Fruit fly (Drosophila melanogaster) whole organism, embryonic: Measurements from ENCODE around the gene pall.

ENCODE experiments used
- Atf3 ChIP-seq: fragments of 200-800 bp; sonication (Bioruptor generic); optimal IDR thresholded peaks from 3 replicates; lab custom pipeline; 2016; ENCODE audit warnings: missing biosample characterization, missing genetic modification characterization
- CG10321 ChIP-seq: fragments of 200-800 bp; sonication (Bioruptor generic); IDR thresholded peaks from 2 replicates; pipeline ENCODE4 v1.3.6; 2022; ENCODE audit warnings: missing biosample characterization, missing genetic modification characterization
- CG11456 ChIP-seq: fragments of 200-800 bp; sonication (Bioruptor generic); IDR thresholded peaks from 3 replicates; pipeline ENCODE4 v1.3.6; 2022; ENCODE audit warnings: missing biosample characterization, missing genetic modification characterization
- CG12071 ChIP-seq: fragments of 200-800 bp; sonication (Bioruptor generic); optimal IDR thresholded peaks from 3 replicates; lab custom pipeline; 2018; ENCODE audit warnings: missing biosample characterization, mild to moderate bottlenecking, missing genetic modification characterization
- CG12236 ChIP-seq: fragments of 200-800 bp; sonication (Bioruptor generic); optimal IDR thresholded peaks from 2 replicates; lab custom pipeline; 2016; ENCODE audit warnings: missing biosample characterization, missing genetic modification characterization
- CG13424 ChIP-seq: fragments of 200-800 bp; sonication (Bioruptor generic); optimal IDR thresholded peaks from 2 replicates; lab custom pipeline; 2019; ENCODE audit warnings: missing biosample characterization, mild to moderate bottlenecking, missing genetic modification characterization, moderate library complexity
- CG15514 ChIP-seq: fragments of 200-800 bp; sonication (Bioruptor generic); optimal IDR thresholded peaks from 3 replicates; lab custom pipeline; 2017; ENCODE audit warnings: missing biosample characterization, missing genetic modification characterization, mild to moderate bottlenecking, moderate library complexity, missing genetic modification reagents
- CG2202 ChIP-seq: fragments of 200-800 bp; sonication (Bioruptor generic); optimal IDR thresholded peaks from 2 replicates; lab custom pipeline; 2018; ENCODE audit warnings: missing biosample characterization, mild to moderate bottlenecking, missing genetic modification characterization
- CG2678 ChIP-seq: fragments of 200-800 bp; sonication (Bioruptor generic); optimal IDR thresholded peaks from 3 replicates; lab custom pipeline; 2019; ENCODE audit warnings: missing biosample characterization, mild to moderate bottlenecking, missing genetic modification characterization, moderate library complexity
- CG2889 ChIP-seq: fragments of 200-800 bp; sonication (Bioruptor generic); IDR thresholded peaks from 3 replicates; pipeline ENCODE4 v1.3.6; 2022; ENCODE audit warnings: missing biosample characterization, missing genetic modification characterization
- CG31224 ChIP-seq: fragments of 200-800 bp; sonication (Bioruptor generic); IDR thresholded peaks from 2 replicates; pipeline ENCODE4 v1.3.6; 2022; ENCODE audit warnings: missing biosample characterization, missing genetic modification characterization
- CG3726 ChIP-seq: fragments of 200-800 bp; sonication (Bioruptor generic); IDR thresholded peaks from 3 replicates; pipeline ENCODE4, ENCODE4 v1.3.6; 2022; ENCODE audit warnings: missing biosample characterization, missing genetic modification characterization
- CG3838 ChIP-seq: fragments of 200-800 bp; sonication (Bioruptor generic); optimal IDR thresholded peaks from 3 replicates; lab custom pipeline; 2016; ENCODE audit warnings: missing biosample characterization, missing genetic modification characterization
- CG4404 ChIP-seq: fragments of 200-800 bp; sonication (Bioruptor generic); IDR thresholded peaks from 2 replicates; pipeline ENCODE4 v1.3.6; 2022; ENCODE audit warnings: missing biosample characterization, missing genetic modification characterization
- CG6683 ChIP-seq: fragments of 200-800 bp; sonication (Bioruptor generic); optimal IDR thresholded peaks from 2 replicates; lab custom pipeline; 2017; ENCODE audit warnings: missing biosample characterization, mild to moderate bottlenecking, missing genetic modification characterization, missing genetic modification reagents
- CG8089 ChIP-seq: fragments of 200-800 bp; sonication (Bioruptor generic); optimal IDR thresholded peaks from 3 replicates; lab custom pipeline; 2016; ENCODE audit warnings: missing biosample characterization, missing genetic modification characterization
- CG8478 ChIP-seq: fragments of >200 bp; optimal IDR thresholded peaks from 2 replicates; lab custom pipeline; 2018
- CG8924 ChIP-seq: fragments of 200-800 bp; optimal IDR thresholded peaks from 3 replicates; lab custom pipeline; 2019; ENCODE audit warnings: missing biosample characterization, mild to moderate bottlenecking, missing genetic modification characterization, moderate library complexity
- CG9817 ChIP-seq: fragments of 200-800 bp; sonication (Bioruptor generic); optimal IDR thresholded peaks from 2 replicates; lab custom pipeline; 2018; ENCODE audit warnings: missing biosample characterization, mild to moderate bottlenecking, missing genetic modification characterization, moderate library complexity
- CkIIα-i1 ChIP-seq: fragments of 200-800 bp; sonication (Bioruptor generic); IDR thresholded peaks from 2 replicates; pipeline ENCODE4 v1.3.6; 2022; ENCODE audit warnings: missing biosample characterization, missing genetic modification characterization
- Dip2 ChIP-seq: fragments of 200-800 bp; sonication (Bioruptor generic); IDR thresholded peaks from 2 replicates; pipeline ENCODE4 v1.3.6; 2022; ENCODE audit warnings: missing biosample characterization, missing genetic modification characterization
- Doc3 ChIP-seq: fragments of 200-800 bp; sonication (Bioruptor generic); IDR thresholded peaks from 3 replicates; pipeline ENCODE4 v1.3.6; 2022; ENCODE audit warnings: missing biosample characterization, missing genetic modification characterization; ENCODE audit not compliant: partially characterized antibody
- E2f1 ChIP-seq: fragments of 200-800 bp; sonication (Bioruptor generic); IDR thresholded peaks from 2 replicates; pipeline ENCODE4 v1.3.6; 2022; ENCODE audit warnings: missing biosample characterization, missing genetic modification characterization
- Hey ChIP-seq: fragments of 200-800 bp; sonication (Bioruptor generic); optimal IDR thresholded peaks from 3 replicates; lab custom pipeline; 2018; ENCODE audit warnings: missing biosample characterization, mild to moderate bottlenecking, missing genetic modification characterization
- Max ChIP-seq: fragments of 200-800 bp; sonication (Bioruptor generic); optimal IDR thresholded peaks from 2 replicates; lab custom pipeline; 2016; ENCODE audit warnings: missing biosample characterization, mild to moderate bottlenecking, missing genetic modification characterization
- NC2β ChIP-seq: fragments of 200-800 bp; sonication (Bioruptor generic); optimal IDR thresholded peaks from 2 replicates; lab custom pipeline; 2016; ENCODE audit warnings: missing biosample characterization, missing genetic modification characterization
- Poxn ChIP-seq: fragments of 200-800 bp; sonication (Bioruptor generic); IDR thresholded peaks from 2 replicates; pipeline ENCODE4 v1.3.6; 2022; ENCODE audit warnings: missing biosample characterization, missing genetic modification characterization
- ap ChIP-seq: fragments of 200-800 bp; sonication (Bioruptor generic); IDR thresholded peaks from 2 replicates; pipeline ENCODE4 v1.3.6; 2022; ENCODE audit warnings: missing biosample characterization, missing genetic modification characterization
- ase ChIP-seq: fragments of 200-800 bp; sonication (Bioruptor generic); IDR thresholded peaks from 3 replicates; pipeline ENCODE4 v1.3.6; 2022; ENCODE audit warnings: missing biosample characterization, missing genetic modification characterization
- bcd ChIP-seq: fragments of 200-800 bp; sonication (Bioruptor generic); optimal IDR thresholded peaks from 2 replicates; lab custom pipeline; 2017; ENCODE audit warnings: missing biosample characterization, mild to moderate bottlenecking, missing genetic modification characterization
- bigmax ChIP-seq: fragments of 200-800 bp; sonication (Bioruptor generic); optimal IDR thresholded peaks from 2 replicates; lab custom pipeline; 2018; ENCODE audit warnings: missing biosample characterization, mild to moderate bottlenecking, missing genetic modification characterization
- chm ChIP-seq: fragments of 200-800 bp; sonication (Bioruptor generic); IDR thresholded peaks from 2 replicates; pipeline ENCODE4 v1.3.6; 2022; ENCODE audit warnings: missing biosample characterization, missing genetic modification characterization
- chn ChIP-seq: fragments of 200-800 bp; sonication (Bioruptor generic); optimal IDR thresholded peaks from 2 replicates; lab custom pipeline; 2016; ENCODE audit warnings: missing biosample characterization, missing genetic modification characterization
- crol ChIP-seq: fragments of 200-800 bp; sonication (Bioruptor generic); IDR thresholded peaks from 2 replicates; pipeline ENCODE4 v1.3.6; 2022; ENCODE audit warnings: missing biosample characterization, missing genetic modification characterization
- da ChIP-seq: fragments of 200-800 bp; sonication (Bioruptor generic); optimal IDR thresholded peaks from 2 replicates; lab custom pipeline; 2016; ENCODE audit warnings: missing biosample characterization, missing genetic modification characterization
- dan ChIP-seq: fragments of 200-800 bp; sonication (Bioruptor generic); IDR thresholded peaks from 2 replicates; pipeline ENCODE4 v1.3.6; 2022; ENCODE audit warnings: missing biosample characterization, missing genetic modification characterization
- dmrt11E ChIP-seq: fragments of 200-800 bp; sonication (Bioruptor generic); optimal IDR thresholded peaks from 3 replicates; lab custom pipeline; 2018; ENCODE audit warnings: missing biosample characterization, mild to moderate bottlenecking, missing genetic modification characterization, moderate library complexity
- dmrt99B ChIP-seq: fragments of 200-800 bp; sonication (Bioruptor generic); optimal IDR thresholded peaks from 2 replicates; lab custom pipeline; 2018; ENCODE audit warnings: missing biosample characterization, mild to moderate bottlenecking, missing genetic modification characterization, moderate library complexity
- dpn ChIP-seq, 2 experiments: fragments of 200-800 bp; sonication (Bioruptor generic); optimal IDR thresholded peaks; 3 replicates each; lab custom pipeline; 2016; ENCODE audit warnings: missing biosample characterization in 2 of 2, missing genetic modification characterization in 2 of 2
- exex ChIP-seq: fragments of 200-800 bp; sonication (Bioruptor generic); optimal IDR thresholded peaks from 4 replicates; lab custom pipeline; 2018; ENCODE audit warnings: missing biosample characterization, mild to moderate bottlenecking, missing genetic modification characterization, moderate library complexity
- gro ChIP-seq: fragments of 200-800 bp; sonication (Bioruptor generic); optimal IDR thresholded peaks from 2 replicates; lab custom pipeline; 2016; ENCODE audit warnings: missing biosample characterization, missing genetic modification characterization
- h ChIP-seq: fragments of >200 bp; optimal IDR thresholded peaks from 2 replicates; lab custom pipeline; 2017
- hb ChIP-seq: fragments of 200-800 bp; sonication (Bioruptor generic); IDR thresholded peaks from 3 replicates; pipeline ENCODE4 v1.3.6; 2022; ENCODE audit warnings: missing biosample characterization, missing genetic modification characterization; ENCODE audit not compliant: partially characterized antibody
- hth ChIP-seq: fragments of >200 bp; optimal IDR thresholded peaks from 2 replicates; lab custom pipeline; 2017; ENCODE audit warnings: inconsistent platforms
- nau ChIP-seq: fragments of 200-800 bp; sonication (Bioruptor generic); optimal IDR thresholded peaks from 3 replicates; lab custom pipeline; 2017; ENCODE audit warnings: missing biosample characterization, mild to moderate bottlenecking, missing genetic modification characterization, missing genetic modification reagents
- pfk ChIP-seq: fragments of 200-800 bp; sonication (Bioruptor generic); optimal IDR thresholded peaks from 2 replicates; lab custom pipeline; 2018; ENCODE audit warnings: missing biosample characterization, mild to moderate bottlenecking, missing genetic modification characterization, moderate library complexity
- pros ChIP-seq: fragments of 200-800 bp; sonication (Bioruptor generic); optimal IDR thresholded peaks from 3 replicates; lab custom pipeline; 2019; ENCODE audit warnings: missing biosample characterization, mild to moderate bottlenecking, missing genetic modification characterization, moderate library complexity
- psq ChIP-seq: fragments of 200-800 bp; sonication (Bioruptor generic); optimal IDR thresholded peaks from 2 replicates; lab custom pipeline; 2017; ENCODE audit warnings: missing biosample characterization, missing genetic modification characterization
- sc ChIP-seq, 3 experiments: fragments of >200 bp in 2 of 3; fragments of 200-800 bp in 1 of 3; sonication (Bioruptor generic) in 1 of 3; optimal IDR thresholded peaks; 2 replicates in 2 of 3; 3 replicates in 1 of 3; lab custom pipeline; 2017; ENCODE audit warnings: mild to moderate bottlenecking in 1 of 3, missing biosample characterization in 1 of 3, missing genetic modification characterization in 1 of 3, missing genetic modification reagents in 1 of 3
- sens-2 ChIP-seq: fragments of 200-800 bp; sonication (Bioruptor generic); IDR thresholded peaks from 2 replicates; pipeline ENCODE4 v1.3.6; 2022; ENCODE audit warnings: missing biosample characterization, missing genetic modification characterization
- shn ChIP-seq: fragments of 200-800 bp; sonication (Bioruptor generic); optimal IDR thresholded peaks from 3 replicates; lab custom pipeline; 2016; ENCODE audit warnings: missing biosample characterization, missing genetic modification characterization
- sim ChIP-seq: fragments of 200-800 bp; sonication (Bioruptor generic); IDR thresholded peaks from 2 replicates; pipeline ENCODE4 v1.3.6; 2022; ENCODE audit warnings: missing biosample characterization, missing genetic modification characterization
- wor ChIP-seq: fragments of 200-800 bp; sonication (Bioruptor generic); IDR thresholded peaks from 2 replicates; pipeline ENCODE4 v1.3.6; 2022; ENCODE audit warnings: missing biosample characterization, missing genetic modification characterization

pall gene

dm6 chr3L:9508653-9509036 lies 21.1 kb upstream of the pall start (continued):
- TF ChIP-seq chm (GFP tag; lab: Robert Waterston, UW) (no peak), CG12236 (GFP tag; lab: Kevin White, UChicago) (no peak), CG11456 (no peak), E2f1 (0 out of 2 replicates have a peak, but pooled peaks have one; percentile 22), CG9817 (peak; percentile 43), sens-2 (GFP tag; lab: Robert Waterston, UW) (no peak), NC2β (GFP tag; lab: Kevin White, UChicago) (no peak), shn (no peak), CG31224 (GFP tag; lab: Robert Waterston, UW) (no peak), hb (GFP tag; lab: Robert Waterston, UW) (no peak), sim (GFP tag; lab: Robert Waterston, UW) (no peak), bigmax (GFP tag; lab: Kevin White, UChicago) (no peak), CG6683 (GFP tag; lab: Kevin White, UChicago) (peak; percentile 1), CG2889 (GFP tag; lab: Robert Waterston, UW) (no peak), chn (GFP tag; lab: Kevin White, UChicago) (no peak), CkIIα-i1 (GFP tag; lab: Robert Waterston, UW) (no peak), CG15514 (GFP tag; lab: Kevin White, UChicago) (no peak), CG10321 (GFP tag; lab: Robert Waterston, UW) (no peak), dan (GFP tag; lab: Robert Waterston, UW) (no peak), CG2678 (peak; percentile 75), CG3838 (no peak), gro (GFP tag; lab: Kevin White, UChicago) (no peak), Doc3 (GFP tag; lab: Robert Waterston, UW) (no peak), h (lab: Kevin White, UChicago) (no peak), CG8924 (tag; lab: Kevin White, UChicago) (peak; percentile 68), sc (optimal IDR thresholded peaks at IDR 0.05; lab: Kevin White, UChicago) (no peak), sc (GFP tag; optimal IDR thresholded peaks at IDR 0.05; lab: Kevin White, UChicago) (peak; percentile 32), crol (GFP tag; lab: Robert Waterston, UW) (no peak), Dip2 (GFP tag; lab: Robert Waterston, UW) (no peak), psq (GFP tag; lab: Kevin White, UChicago) (no peak), pros (GFP tag; lab: Kevin White, UChicago) (no peak), exex (no peak), CG3726 (GFP tag; lab: Robert Waterston, UW) (no peak), dmrt99B (tag; lab: Kevin White, UChicago) (peak; percentile 80), ase (GFP tag; lab: Robert Waterston, UW) (no peak), Poxn (GFP tag; lab: Robert Waterston, UW) (no peak), wor (GFP tag; lab: Robert Waterston, UW) (no peak), ap (no peak), CG13424 (peak; percentile 52), da (GFP tag; lab: Kevin White, UChicago) (no peak), CG8089 (GFP tag; lab: Kevin White, UChicago) (no peak), nau (no peak), Atf3 (GFP tag; lab: Kevin White, UChicago) (no peak), Max (no peak), dmrt11E (tag; lab: Kevin White, UChicago) (peak; percentile 62), hth (lab: Kevin White, UChicago) (no peak), dpn (GFP tag; optimal IDR thresholded peaks at IDR 0.05; lab: Kevin White, UChicago) (peak in 1 of 2 experiments; percentile 0), CG12071 (GFP tag; lab: Kevin White, UChicago) (no peak), CG4404 (GFP tag; lab: Robert Waterston, UW) (no peak), bcd (GFP tag; lab: Kevin White, UChicago) (peak; percentile 44), CG8478 (lab: Kevin White, UChicago) (no peak), pfk (no peak), CG2202 (tag; lab: Kevin White, UChicago) (no peak), Hey (tag; lab: Kevin White, UChicago) (no peak)
